Worm (Caenorhabditis elegans): ENCODE measurements around the gene ulp-1.

DNA sequence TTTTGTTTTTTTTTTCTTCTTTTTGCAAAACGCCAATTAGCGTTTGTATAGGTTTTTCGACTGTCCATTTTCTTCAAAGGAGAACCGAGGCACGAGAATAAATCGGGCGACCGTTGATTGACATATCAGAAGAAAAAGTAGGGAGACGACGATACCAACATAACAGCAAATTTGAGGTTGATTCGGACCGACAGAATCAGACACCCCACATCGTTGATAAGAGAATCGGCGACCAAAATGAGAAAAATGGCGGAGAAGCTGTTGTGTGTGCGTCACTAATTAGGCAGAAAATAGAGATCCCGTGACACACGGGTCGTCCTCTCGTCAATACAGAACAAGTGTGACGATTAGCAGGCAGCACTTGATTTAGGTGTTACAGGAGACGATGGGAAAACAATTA lies 27.7 kb downstream of the ulp-1 start:
- TF ChIP-seq him-1 (tag; optimal IDR thresholded peaks at IDR 0.05) = no peak
- no peak for TF ChIP-seq W03F9.2 (tag; optimal IDR thresholded peaks at IDR 0.05)

Measured in whole organism, L4/young adult.